Fruit fly (Drosophila melanogaster): ENCODE data around the gene chico.

Gene chico

dm6 chr2L:10263343-10263744, 16.5 kb upstream of the chico start, which contains the start of gene Rsf1:
Rsf1 (minus strand) TSS chr2L:10263554.
- no peak for TF ChIP-seq Ravus (GFP tag; IDR thresholded peaks at IDR 0.05)
- no peak for TF ChIP-seq Aef1 (GFP tag; IDR thresholded peaks at IDR 0.05)
- TF ChIP-seq CG3281 (GFP tag; optimal IDR thresholded peaks at IDR 0.05): peak; percentile 75
- peak; percentile 97 for TF ChIP-seq MESR4 (GFP tag; optimal IDR thresholded peaks at IDR 0.05)
- no peak for TF ChIP-seq insv (GFP tag; optimal IDR thresholded peaks at IDR 0.05)
- no peak for TF ChIP-seq so (GFP tag; IDR thresholded peaks at IDR 0.05)
- TF ChIP-seq Dad (GFP tag; optimal IDR thresholded peaks at IDR 0.05): no peak
- TF ChIP-seq CG31441 (GFP tag; IDR thresholded peaks at IDR 0.05): no peak
- peak; percentile 21 for TF ChIP-seq nmo (GFP tag; optimal IDR thresholded peaks at IDR 0.05)
- TF ChIP-seq CG4730 (GFP tag; IDR thresholded peaks at IDR 0.05): no peak
- no peak for TF ChIP-seq prd (optimal IDR thresholded peaks at IDR 0.05)
- 0 out of 3 replicates have a peak, but pooled peaks have one; percentile 7 for TF ChIP-seq prd (GFP tag; IDR thresholded peaks at IDR 0.05)
- TF ChIP-seq CG7271 (tag; optimal IDR thresholded peaks at IDR 0.05): no peak
- TF ChIP-seq Hr3 (GFP tag; optimal IDR thresholded peaks at IDR 0.05): no peak
- no peak for TF ChIP-seq ems (GFP tag; optimal IDR thresholded peaks at IDR 0.05)
- TF ChIP-seq CG32767 (GFP tag; IDR thresholded peaks at IDR 0.05): peak; percentile 86
- TF ChIP-seq phol (tag; optimal IDR thresholded peaks at IDR 0.05): peak; percentile 21
- TF ChIP-seq CG1024 (GFP tag; IDR thresholded peaks at IDR 0.05): peak; percentile 86
- no peak for TF ChIP-seq ara (GFP tag; IDR thresholded peaks at IDR 0.05)
- TF ChIP-seq sim (GFP tag; IDR thresholded peaks at IDR 0.05): no peak
- peak; percentile 38 for TF ChIP-seq pzg (GFP tag; optimal IDR thresholded peaks at IDR 0.05)
- TF ChIP-seq CG2712 (tag; optimal IDR thresholded peaks at IDR 0.05): peak; percentile 20
- TF ChIP-seq Antp (GFP tag; optimal IDR thresholded peaks at IDR 0.05): no peak
- peak; percentile 62; the same call in 2 of the 3 replicates for TF ChIP-seq row (GFP tag; IDR thresholded peaks at IDR 0.05)
- TF ChIP-seq CG1603 (tag; optimal IDR thresholded peaks at IDR 0.05): peak; percentile 100
- TF ChIP-seq CG15514 (GFP tag; optimal IDR thresholded peaks at IDR 0.05): no peak
- peak; percentile 1 for TF ChIP-seq nom (GFP tag; optimal IDR thresholded peaks at IDR 0.05)
- peak; percentile 78 for TF ChIP-seq YL-1 (GFP tag; optimal IDR thresholded peaks at IDR 0.05)
- TF ChIP-seq ato (GFP tag; IDR thresholded peaks at IDR 0.05; ENCODE audit: partially characterized antibody): no peak
- TF ChIP-seq dm (GFP tag; optimal IDR thresholded peaks at IDR 0.05): no peak
- no peak for TF ChIP-seq abd-A (tag; optimal IDR thresholded peaks at IDR 0.05)
- no peak for TF ChIP-seq yki (optimal IDR thresholded peaks at IDR 0.05)
- peak; percentile 62 for TF ChIP-seq CG4617 (GFP tag; optimal IDR thresholded peaks at IDR 0.05; ENCODE audit: borderline replicate concordance)
- TF ChIP-seq CG17829 (tag; optimal IDR thresholded peaks at IDR 0.05): no peak
- no peak for TF ChIP-seq CG6813 (GFP tag; optimal IDR thresholded peaks at IDR 0.05)
- no peak for TF ChIP-seq kni (GFP tag; optimal IDR thresholded peaks at IDR 0.05)
- no peak for TF ChIP-seq Dek (tag; optimal IDR thresholded peaks at IDR 0.05)
- TF ChIP-seq Fer2 (tag; optimal IDR thresholded peaks at IDR 0.05): no peak
- no peak for TF ChIP-seq tna (GFP tag; IDR thresholded peaks at IDR 0.05; ENCODE audit: partially characterized antibody)
- no peak for TF ChIP-seq CG12155 (GFP tag; optimal IDR thresholded peaks at IDR 0.05)
- no peak for TF ChIP-seq HLH3B (GFP tag; IDR thresholded peaks at IDR 0.05)
- TF ChIP-seq CG7928 (GFP tag; optimal IDR thresholded peaks at IDR 0.05): peak; percentile 63
- TF ChIP-seq CoRest (tag; optimal IDR thresholded peaks at IDR 0.05): peak; percentile 41
- no peak for TF ChIP-seq chif (GFP tag; optimal IDR thresholded peaks at IDR 0.05)
- TF ChIP-seq wek (GFP tag; optimal IDR thresholded peaks at IDR 0.05): peak; percentile 22
- TF ChIP-seq mam (GFP tag; optimal IDR thresholded peaks at IDR 0.05): no peak
- TF ChIP-seq repo (GFP tag; optimal IDR thresholded peaks at IDR 0.05): no peak
- no peak for TF ChIP-seq wdn (GFP tag; IDR thresholded peaks at IDR 0.05)
- TF ChIP-seq CG30020 (tag; optimal IDR thresholded peaks at IDR 0.05): peak; percentile 98
- TF ChIP-seq tll (GFP tag; optimal IDR thresholded peaks at IDR 0.05): no peak
- TF ChIP-seq onecut (GFP tag; IDR thresholded peaks at IDR 0.05): peak; percentile 96
